Worm (Caenorhabditis elegans): ENCODE measurements around the gene ssp-35.

Gene ssp-35

DNA sequence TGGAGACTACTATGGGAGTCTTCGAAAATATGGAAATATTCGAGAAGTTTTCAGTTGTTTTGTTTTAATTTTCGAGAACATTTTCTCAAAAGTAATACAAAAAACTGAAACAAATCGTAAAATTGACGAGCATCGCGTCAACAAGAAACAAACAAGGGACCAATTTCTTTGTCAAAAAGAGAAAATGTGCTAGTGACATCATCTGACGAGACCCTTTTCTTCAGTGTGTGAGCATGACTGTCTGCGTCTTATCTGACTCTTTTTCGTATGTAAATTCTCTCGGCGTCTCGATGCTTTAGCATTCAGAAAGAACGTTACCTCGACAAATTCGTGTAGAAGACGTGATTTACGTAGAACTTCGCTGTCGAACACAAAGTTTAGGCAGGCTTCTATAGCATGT lies 24.0 kb upstream of the ssp-35 start:
- no peak for TF ChIP-seq mdl-1 (tag; optimal IDR thresholded peaks at IDR 0.05)
- no peak for TF ChIP-seq isw-1 (GFP tag; IDR thresholded peaks at IDR 0.05)
- no peak for TF ChIP-seq nhr-11 (tag; optimal IDR thresholded peaks at IDR 0.05)
- no peak for TF ChIP-seq fkh-4 (tag; optimal IDR thresholded peaks at IDR 0.05; ENCODE audit: borderline replicate concordance)
- no peak for TF ChIP-seq nhr-28 (tag; optimal IDR thresholded peaks at IDR 0.05)
- peak; percentile 67 for TF ChIP-seq lin-14 (GFP tag; optimal IDR thresholded peaks at IDR 0.05)
- no peak for TF ChIP-seq unc-86 (tag; optimal IDR thresholded peaks at IDR 0.05)
- TF ChIP-seq nhr-12 (tag; optimal IDR thresholded peaks at IDR 0.05), result no peak
- no peak for TF ChIP-seq jun-1 (tag; optimal IDR thresholded peaks at IDR 0.05)
- no peak for TF ChIP-seq swsn-7 (tag; optimal IDR thresholded peaks at IDR 0.05)
- TF ChIP-seq ceh-82 (tag; optimal IDR thresholded peaks at IDR 0.05), result peak in 1 of 3 experiments; percentile 13
- no peak for TF ChIP-seq Y116A8C.19 (tag; optimal IDR thresholded peaks at IDR 0.05; ENCODE audit: borderline replicate concordance)
- no peak for TF ChIP-seq efl-1 (optimal IDR thresholded peaks at IDR 0.05)
- TF ChIP-seq efl-1 (GFP tag; optimal IDR thresholded peaks at IDR 0.05 in 1 of 2), result peak in 1 of 2 experiments; percentile 22
- no peak for TF ChIP-seq lin-13 (GFP tag; optimal IDR thresholded peaks at IDR 0.05)
- no peak for TF ChIP-seq ceh-88 (GFP tag; IDR thresholded peaks at IDR 0.05)
- no peak for TF ChIP-seq irx-1 (tag; optimal IDR thresholded peaks at IDR 0.05)
- no peak for TF ChIP-seq zip-4 (GFP tag; optimal IDR thresholded peaks at IDR 0.05)
- peak in 1 of 2 experiments; percentile 34 for TF ChIP-seq lsy-2 (tag; optimal IDR thresholded peaks at IDR 0.05)
- peak in 1 of 2 experiments; percentile 2 for TF ChIP-seq lin-35 (GFP tag; optimal IDR thresholded peaks at IDR 0.05)
- TF ChIP-seq vab-15 (tag; optimal IDR thresholded peaks at IDR 0.05), result no peak

DNA sequence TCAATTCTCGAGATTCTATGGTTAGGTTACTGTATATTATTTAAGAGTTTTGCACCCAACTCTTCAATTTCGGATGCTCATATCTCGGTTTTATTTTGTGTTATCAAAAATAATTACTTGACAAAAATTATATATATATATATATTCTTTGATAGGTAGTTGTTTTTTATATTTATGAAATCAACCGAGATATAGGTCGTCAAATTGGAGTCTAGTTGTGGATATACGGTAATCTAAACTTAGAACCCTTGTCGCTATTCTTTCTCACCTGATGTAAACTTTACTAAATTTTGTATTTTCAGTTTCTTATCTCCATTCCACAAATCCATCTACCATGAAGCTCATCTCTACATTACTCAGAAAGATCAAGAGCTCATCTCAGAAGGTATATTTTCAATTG lies 19.6 kb upstream of the ssp-35 start, which contains the start of gene F55C5.10:
Gene F55C5.10, plus strand, starts transcription at position 301 of the 400 bp plus-strand sequence.
- TF ChIP-seq alr-1 (tag; optimal IDR thresholded peaks at IDR 0.05; ENCODE audit: borderline replicate concordance) (no peak), mdl-1 (tag; optimal IDR thresholded peaks at IDR 0.05) (no peak), hlh-4 (tag; optimal IDR thresholded peaks at IDR 0.05) (no peak)

ce11 chrV:12281508-12281907 lies 17.9 kb upstream of the ssp-35 start:
- TF ChIP-seq unc-130 (tag; optimal IDR thresholded peaks at IDR 0.05) (no peak), skn-1 (tag; optimal IDR thresholded peaks at IDR 0.05) (no peak), unc-98 (GFP tag; IDR thresholded peaks at IDR 0.05) (no peak), jun-1 (tag; optimal IDR thresholded peaks at IDR 0.05) (no peak), swsn-7 (tag; optimal IDR thresholded peaks at IDR 0.05) (no peak), nhr-237 (tag; optimal IDR thresholded peaks at IDR 0.05) (no peak), nhr-77 (tag; optimal IDR thresholded peaks at IDR 0.05) (no peak)

- TF ChIP-seq ama-1 (optimal IDR thresholded peaks at IDR 0.05), result no peak
- no peak for TF ChIP-seq ceh-88 (GFP tag; IDR thresholded peaks at IDR 0.05)
- TF ChIP-seq efl-3 (GFP tag; optimal IDR thresholded peaks at IDR 0.05), result no peak
- no peak for TF ChIP-seq egl-27 (tag; optimal IDR thresholded peaks at IDR 0.05)
- TF ChIP-seq Y116A8C.19 (tag; optimal IDR thresholded peaks at IDR 0.05; ENCODE audit: borderline replicate concordance), result no peak
- no peak for TF ChIP-seq mef-2 (tag; optimal IDR thresholded peaks at IDR 0.05)
- TF ChIP-seq unc-30 (tag; optimal IDR thresholded peaks at IDR 0.05), result no peak
- no peak for TF ChIP-seq skn-1 (tag; optimal IDR thresholded peaks at IDR 0.05)
- no peak for TF ChIP-seq nhr-71 (tag; optimal IDR thresholded peaks at IDR 0.05)
- TF ChIP-seq elt-2 (tag; optimal IDR thresholded peaks at IDR 0.05), result no peak
Observed at ce11 chrV:12276946-12277345, 13.3 kb upstream of the ssp-35 start, which contains the start of gene bnc-1. TSS of gene bnc-1 (minus strand) at chrV:12277046.

- TF ChIP-seq lin-35 (GFP tag; optimal IDR thresholded peaks at IDR 0.05), result no peak
- no peak for TF ChIP-seq efl-1 (optimal IDR thresholded peaks at IDR 0.05)
- TF ChIP-seq efl-1 (GFP tag; optimal IDR thresholded peaks at IDR 0.05 in 1 of 2), result peak in 1 of 2 experiments; percentile 57
Observed at ce11 chrV:12275714-12276113, 12.1 kb upstream of the ssp-35 start.

All from whole organism, L1 larva.